Worm (Caenorhabditis elegans) whole organism, early embryonic: ENCODE results near the gene F01F1.11.

ENCODE experiments used
- B0310.2 ChIP-seq: sonication (generic microtip); optimal IDR thresholded peaks from 2 replicates; lab custom pipeline; 2016; ENCODE audit warnings: mild to moderate bottlenecking, missing genetic modification characterization, missing compliant biosample characterization
- aly-1 ChIP-seq: sonication (generic microtip); optimal IDR thresholded peaks from 2 replicates; lab custom pipeline; 2016; ENCODE audit warnings: missing genetic modification characterization, missing compliant biosample characterization
- ceh-36 ChIP-seq: sonication (generic microtip); optimal IDR thresholded peaks from 2 replicates; lab custom pipeline; 2016; ENCODE audit warnings: missing genetic modification characterization, inconsistent platforms, missing compliant biosample characterization
- hmbx-1 ChIP-seq: sonication (generic microtip); optimal IDR thresholded peaks from 2 replicates; lab custom pipeline; 2016; ENCODE audit warnings: mild to moderate bottlenecking, missing genetic modification characterization, missing compliant biosample characterization

DNA sequence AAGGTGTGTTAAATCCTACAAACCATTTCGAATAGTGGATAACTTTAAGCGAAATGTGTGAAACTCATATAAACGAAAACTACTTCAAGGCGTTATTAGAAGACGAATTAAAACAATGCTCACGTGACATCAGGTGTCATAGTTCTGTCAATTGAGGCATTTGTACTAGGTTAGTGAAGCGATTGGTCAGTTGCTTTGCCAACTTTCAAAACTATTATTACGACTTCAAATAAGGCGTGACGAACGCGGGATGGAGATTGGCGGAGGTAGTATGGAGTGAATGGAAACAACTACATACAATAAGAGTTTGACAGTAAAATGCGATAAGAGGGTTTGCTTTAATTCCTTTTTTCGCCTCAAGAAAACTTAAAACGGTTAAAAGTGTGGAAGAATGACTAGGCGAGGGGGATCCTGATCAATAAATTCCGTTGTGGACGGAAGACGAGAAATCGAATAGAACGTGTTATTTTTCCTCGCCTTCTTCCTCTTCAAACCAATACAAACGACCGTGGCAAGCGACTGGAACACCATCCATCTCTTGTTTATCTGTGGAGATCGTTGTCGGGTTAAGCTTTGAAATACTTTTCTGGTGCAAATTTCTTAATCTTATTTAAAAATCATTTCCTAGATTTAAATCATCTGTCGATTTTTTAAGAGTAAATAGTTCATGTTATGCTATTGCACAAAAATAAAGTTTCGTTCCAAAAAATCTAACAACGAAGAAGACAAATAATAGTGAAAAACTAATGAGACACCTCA is 30.7 kb downstream of the F01F1.11 start:
- TF ChIP-seq aly-1 (tag; lab: Kevin White, UChicago) (no peak), ceh-36 (tag; lab: Kevin White, UChicago) (no peak), hmbx-1 (tag; lab: Kevin White, UChicago) (no peak), B0310.2 (tag; lab: Kevin White, UChicago) (no peak)
